Worm (Caenorhabditis elegans) whole organism, late embryonic: Measurements from ENCODE around the gene Y39A3CL.7.

Source experiments
- ama-1 ChIP-seq: fragments of 150-350 bp; optimal IDR thresholded peaks from 2 replicates; lab custom pipeline; 2014
- elt-2 ChIP-seq: sonication (generic microtip); optimal IDR thresholded peaks from 2 replicates; lab custom pipeline; 2016; ENCODE audit warnings: missing genetic modification reagents, missing genetic modification characterization, missing compliant biosample characterization
- fkh-6 ChIP-seq: sonication (generic microtip); optimal IDR thresholded peaks from 2 replicates; lab custom pipeline; 2016; ENCODE audit warnings: missing genetic modification characterization, missing compliant biosample characterization
- hlh-30 ChIP-seq: sonication (generic microtip); optimal IDR thresholded peaks from 2 replicates; lab custom pipeline; 2017; ENCODE audit warnings: antibody characterized with exemption, missing genetic modification characterization, missing compliant biosample characterization; ENCODE audit not compliant: insufficient read depth
- pqm-1 ChIP-seq: sonication (generic microtip); optimal IDR thresholded peaks from 2 replicates; lab custom pipeline; 2016; ENCODE audit warnings: missing genetic modification characterization, missing compliant biosample characterization
- rnt-1 ChIP-seq: sonication (generic microtip); optimal IDR thresholded peaks from 2 replicates; lab custom pipeline; 2016; ENCODE audit warnings: missing genetic modification characterization, missing compliant biosample characterization
- unc-55 ChIP-seq: sonication (generic microtip); optimal IDR thresholded peaks from 2 replicates; lab custom pipeline; 2017; ENCODE audit warnings: missing biosample characterization, missing genetic modification reagents, missing genetic modification characterization

DNA sequence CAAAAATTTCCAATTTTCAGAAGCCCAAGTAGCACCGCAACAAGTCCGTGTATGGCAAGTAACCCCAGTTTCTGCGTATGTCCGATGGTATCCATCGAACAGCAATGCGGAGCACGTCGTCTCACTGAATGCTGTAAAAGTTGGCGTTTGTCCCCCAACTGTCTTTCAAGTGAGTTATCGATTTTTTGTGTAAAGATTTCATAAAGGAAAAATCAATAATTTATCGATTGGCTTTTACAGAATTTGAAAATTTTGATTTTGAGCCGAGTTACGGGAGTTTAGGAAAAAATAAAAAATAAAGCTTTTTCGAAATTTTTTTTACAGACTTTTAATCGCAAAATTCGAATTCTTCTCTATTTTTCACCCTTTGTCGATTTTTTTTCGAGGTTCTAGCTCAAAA, 30.6 kb upstream of the Y39A3CL.7 start:
- TF ChIP-seq pqm-1 (tag; lab: Kevin White, UChicago) (no peak), ama-1 (no peak), hlh-30 (tag; lab: Kevin White, UChicago) (no peak), unc-55 (GFP tag; lab: Kevin White, UChicago) (no peak), elt-2 (tag; lab: Kevin White, UChicago) (no peak), fkh-6 (tag; lab: Kevin White, UChicago) (no peak), rnt-1 (tag; lab: Kevin White, UChicago) (no peak)
